Fruit fly (Drosophila melanogaster) whole organism, wandering third instar larva: ENCODE data around the gene cpb.

Experiments used
- Abd-B ChIP-seq: fragments of >200 bp; optimal IDR thresholded peaks from 2 replicates; lab custom pipeline; 2017; ENCODE audit warnings: missing biosample characterization, missing genetic modification characterization
- Dfd ChIP-seq: fragments of >200 bp; optimal IDR thresholded peaks from 2 replicates; lab custom pipeline; 2017; ENCODE audit warnings: missing biosample characterization, missing genetic modification characterization
- HLH106 ChIP-seq: fragments of 200-800 bp; optimal IDR thresholded peaks from 3 replicates; lab custom pipeline; 2019; ENCODE audit warnings: missing biosample characterization, mild to moderate bottlenecking, missing genetic modification characterization, moderate library complexity
- Mio ChIP-seq: sonication (Bioruptor generic); optimal IDR thresholded peaks from 2 replicates; lab custom pipeline; 2016; ENCODE audit warnings: missing biosample characterization, missing genetic modification characterization
- foxo ChIP-seq, 2 experiments: fragments of 200-800 bp; sonication (Bioruptor generic); optimal IDR thresholded peaks; 2 replicates in 1 of 2; 3 replicates in 1 of 2; lab custom pipeline; 2016 to 2017; ENCODE audit warnings: missing biosample characterization in 2 of 2, missing genetic modification characterization in 2 of 2
- fru ChIP-seq: fragments of 200-800 bp; sonication (Bioruptor generic); optimal IDR thresholded peaks from 3 replicates; lab custom pipeline; 2016; ENCODE audit warnings: missing biosample characterization, mild to moderate bottlenecking, missing genetic modification characterization
- h ChIP-seq: fragments of 200-800 bp; sonication (Bioruptor generic); optimal IDR thresholded peaks from 3 replicates; lab custom pipeline; 2016; ENCODE audit warnings: missing biosample characterization, mild to moderate bottlenecking, missing genetic modification characterization
- psq ChIP-seq: fragments of 200-800 bp; sonication (Bioruptor generic); optimal IDR thresholded peaks from 3 replicates; lab custom pipeline; 2017; ENCODE audit warnings: missing biosample characterization, mild to moderate bottlenecking, missing genetic modification characterization, moderate library complexity

dm6 chr2L:1733155-1733813 lies 28.6 kb downstream of the cpb start:
- TF ChIP-seq Dfd (no peak), h (GFP tag; lab: Kevin White, UChicago) (no peak), psq (no peak), fru (GFP tag; lab: Kevin White, UChicago) (no peak), Mio (GFP tag; lab: Kevin White, UChicago) (no peak), foxo (GFP tag; optimal IDR thresholded peaks at IDR 0.05; lab: Kevin White, UChicago) (no peak), HLH106 (tag; lab: Kevin White, UChicago) (no peak), Abd-B (GFP tag; lab: Kevin White, UChicago) (no peak)
